Worm (Caenorhabditis elegans) whole organism, L3 larva: ENCODE data around the gene srx-60.

Source experiments
- ZK546.5 ChIP-seq: sonication (generic microtip); optimal IDR thresholded peaks from 2 replicates; lab custom pipeline; 2017; ENCODE audit warnings: missing biosample characterization, missing genetic modification characterization
- aly-2 ChIP-seq: fragments of 150-350 bp; optimal IDR thresholded peaks from 2 replicates; lab custom pipeline; 2014; ENCODE audit warnings: missing biosample characterization, missing genetic modification characterization
- ceh-16 ChIP-seq: sonication (generic microtip); optimal IDR thresholded peaks from 2 replicates; lab custom pipeline; 2017; ENCODE audit warnings: missing biosample characterization, missing genetic modification characterization
- ceh-9 ChIP-seq: sonication (generic microtip); optimal IDR thresholded peaks from 2 replicates; lab custom pipeline; 2018; ENCODE audit warnings: missing biosample characterization, missing genetic modification characterization
- daf-12 ChIP-seq: fragments of 150-350 bp; optimal IDR thresholded peaks from 2 replicates; lab custom pipeline; 2014; ENCODE audit warnings: missing biosample characterization, missing genetic modification reagents, missing genetic modification characterization
- egl-27 ChIP-seq: sonication (generic microtip); optimal IDR thresholded peaks from 4 replicates; lab custom pipeline; 2017; ENCODE audit warnings: missing biosample characterization, missing genetic modification reagents, missing genetic modification characterization
- elt-1 ChIP-seq: fragments of 150-350 bp; optimal IDR thresholded peaks from 2 replicates; lab custom pipeline; 2014; ENCODE audit warnings: missing biosample characterization, missing genetic modification characterization
- elt-2 ChIP-seq: sonication (generic microtip); optimal IDR thresholded peaks from 2 replicates; lab custom pipeline; 2016; ENCODE audit warnings: missing genetic modification reagents, mild to moderate bottlenecking, missing genetic modification characterization, missing compliant biosample characterization
- elt-3 ChIP-seq, 3 experiments: fragments of 150-350 bp in 1 of 3; sonication (generic microtip) in 2 of 3; optimal IDR thresholded peaks; 2 replicates in 2 of 3; 4 replicates in 1 of 3; lab custom pipeline; 2014 to 2017; ENCODE audit warnings: missing biosample characterization in 3 of 3, missing genetic modification characterization in 3 of 3
- eor-1 ChIP-seq, 2 experiments: fragments of 150-350 bp; optimal IDR thresholded peaks; 2 replicates each; lab custom pipeline; 2014 to 2018; ENCODE audit warnings: missing biosample characterization in 2 of 2, missing genetic modification characterization in 2 of 2
- fkh-10 ChIP-seq: sonication (generic microtip); optimal IDR thresholded peaks from 2 replicates; lab custom pipeline; 2017; ENCODE audit warnings: missing biosample characterization, missing genetic modification reagents, missing genetic modification characterization
- fos-1 ChIP-seq: fragments of 150-350 bp; optimal IDR thresholded peaks from 2 replicates; lab custom pipeline; 2014; ENCODE audit warnings: missing biosample characterization, missing genetic modification characterization
- hmg-11 ChIP-seq: sonication (generic microtip); optimal IDR thresholded peaks from 2 replicates; lab custom pipeline; 2016; ENCODE audit warnings: missing genetic modification characterization, missing compliant biosample characterization
- lin-15B ChIP-seq: fragments of 150-350 bp; optimal IDR thresholded peaks from 2 replicates; lab custom pipeline; 2014; ENCODE audit warnings: missing biosample characterization, missing genetic modification characterization
- lin-39 ChIP-seq: fragments of 150-350 bp; optimal IDR thresholded peaks from 2 replicates; lab custom pipeline; 2018; ENCODE audit warnings: missing biosample characterization, missing genetic modification reagents, missing genetic modification characterization
- lsy-12 ChIP-seq: sonication (generic microtip); optimal IDR thresholded peaks from 2 replicates; lab custom pipeline; 2016; ENCODE audit warnings: mild to moderate bottlenecking, missing genetic modification characterization, missing compliant biosample characterization
- mdl-1 ChIP-seq: fragments of 150-350 bp; optimal IDR thresholded peaks from 2 replicates; lab custom pipeline; 2014; ENCODE audit warnings: missing biosample characterization, missing genetic modification characterization
- mml-1 ChIP-seq: fragments of 150-350 bp; sonication (generic microtip); optimal IDR thresholded peaks from 3 replicates; lab custom pipeline; 2014; ENCODE audit warnings: missing biosample characterization, missing genetic modification characterization
- nhr-11 ChIP-seq: fragments of 150-350 bp; optimal IDR thresholded peaks from 2 replicates; lab custom pipeline; 2014; ENCODE audit warnings: missing biosample characterization, missing genetic modification characterization
- nhr-12 ChIP-seq: fragments of 150-350 bp; optimal IDR thresholded peaks from 2 replicates; lab custom pipeline; 2014; ENCODE audit warnings: missing biosample characterization, missing genetic modification characterization
- nhr-23 ChIP-seq: fragments of 150-350 bp; optimal IDR thresholded peaks from 2 replicates; lab custom pipeline; 2014; ENCODE audit warnings: missing biosample characterization, missing genetic modification reagents, missing genetic modification characterization
- nhr-237 ChIP-seq: fragments of 150-350 bp; optimal IDR thresholded peaks from 2 replicates; lab custom pipeline; 2014; ENCODE audit warnings: missing biosample characterization, missing genetic modification characterization
- nhr-28 ChIP-seq: fragments of 150-350 bp; optimal IDR thresholded peaks from 2 replicates; lab custom pipeline; 2014; ENCODE audit warnings: missing biosample characterization, missing genetic modification characterization
- nhr-76 ChIP-seq: fragments of 150-350 bp; sonication (generic microtip); optimal IDR thresholded peaks from 5 replicates; lab custom pipeline; 2014; ENCODE audit warnings: missing biosample characterization, missing genetic modification characterization
- nhr-77 ChIP-seq: fragments of 150-350 bp; optimal IDR thresholded peaks from 2 replicates; lab custom pipeline; 2014; ENCODE audit warnings: missing biosample characterization, missing genetic modification characterization
- pqm-1 ChIP-seq: fragments of 150-350 bp; optimal IDR thresholded peaks from 2 replicates; lab custom pipeline; 2017; ENCODE audit warnings: missing biosample characterization, missing genetic modification characterization, inconsistent platforms
- sea-2 ChIP-seq: fragments of 150-350 bp; sonication (generic microtip); optimal IDR thresholded peaks from 4 replicates; lab custom pipeline; 2014; ENCODE audit warnings: missing biosample characterization, missing genetic modification reagents, missing genetic modification characterization
- skn-1 ChIP-seq: fragments of 150-350 bp; optimal IDR thresholded peaks from 2 replicates; lab custom pipeline; 2014; ENCODE audit warnings: missing biosample characterization, missing genetic modification characterization
- snpc-4 ChIP-seq: fragments of 150-350 bp; optimal IDR thresholded peaks from 2 replicates; lab custom pipeline; 2014; ENCODE audit warnings: missing biosample characterization, missing genetic modification characterization
- unc-39 ChIP-seq: sonication (generic microtip); optimal IDR thresholded peaks from 4 replicates; lab custom pipeline; 2017; ENCODE audit warnings: missing biosample characterization, missing genetic modification characterization
- unc-62 ChIP-seq: fragments of 150-350 bp; sonication (generic microtip); optimal IDR thresholded peaks from 4 replicates; lab custom pipeline; 2014; ENCODE audit warnings: missing biosample characterization, missing genetic modification reagents, missing genetic modification characterization
- zag-1 ChIP-seq: fragments of 150-350 bp; optimal IDR thresholded peaks from 2 replicates; lab custom pipeline; 2014; ENCODE audit warnings: missing biosample characterization, missing genetic modification characterization
- ztf-11 ChIP-seq: fragments of 150-350 bp; optimal IDR thresholded peaks from 2 replicates; lab custom pipeline; 2014; ENCODE audit warnings: missing biosample characterization, missing genetic modification characterization

Gene srx-60

DNA sequence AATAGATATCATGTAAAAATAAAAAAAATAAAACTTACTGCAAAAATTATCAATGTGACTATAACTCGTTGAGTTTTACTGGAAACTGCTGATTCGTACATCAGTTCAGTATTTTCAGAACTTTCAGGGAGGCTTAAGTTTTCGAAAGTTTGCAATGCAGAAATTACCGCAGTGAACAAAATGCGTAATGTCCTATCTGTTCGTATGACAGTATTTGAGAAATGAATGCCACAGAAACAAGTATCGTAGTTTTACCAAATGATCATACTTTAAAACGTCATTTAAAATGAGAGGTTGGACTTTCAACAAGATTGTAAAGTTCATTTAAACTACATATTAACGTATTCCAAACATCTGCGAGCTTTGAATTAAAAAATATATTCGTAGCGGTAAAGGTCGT is 44.0 kb upstream of the srx-60 start, which contains the start of gene C03G6.21:
Gene C03G6.21 (minus strand): TSS at position 101 of the 400 bp plus-strand sequence.
- TF ChIP-seq lin-15B (tag; lab: Kevin White, UChicago) (no peak), ZK546.5 (tag; lab: Kevin White, UChicago) (no peak)

DNA sequence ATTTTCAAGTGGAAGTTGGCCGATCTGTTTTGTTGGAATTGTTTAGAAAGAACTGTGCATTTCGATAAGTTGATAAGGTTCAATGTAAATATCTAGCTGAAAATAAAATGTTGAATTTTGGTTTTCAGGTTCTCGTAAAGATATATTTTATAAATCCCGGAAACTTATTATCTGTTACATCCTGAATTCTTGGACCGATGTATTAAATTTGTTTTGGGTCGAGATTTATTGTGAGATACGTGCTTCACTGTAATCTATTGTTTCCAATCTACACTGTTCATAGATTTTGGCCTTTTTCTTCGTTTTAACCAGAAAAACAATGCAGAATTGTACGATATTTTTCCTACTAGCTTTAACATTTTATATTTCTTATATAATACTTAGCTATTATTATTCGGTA is 43.6 kb upstream of the srx-60 start, which contains the start of gene C03G6.6:
Gene C03G6.6 (plus strand): TSS at position 301 of the 400 bp plus-strand sequence.
- no peak for TF ChIP-seq zag-1 (tag; lab: Kevin White, UChicago)
- no peak for TF ChIP-seq fkh-10 (GFP tag; lab: Kevin White, UChicago)
- TF ChIP-seq mdl-1 (tag; lab: Kevin White, UChicago): no peak
- no peak for TF ChIP-seq elt-1 (tag; lab: Kevin White, UChicago)
- TF ChIP-seq daf-12 (tag; lab: Kevin White, UChicago): no peak
- no peak for TF ChIP-seq nhr-11 (tag; lab: Kevin White, UChicago)
- TF ChIP-seq fos-1 (tag; lab: Kevin White, UChicago): no peak
- no peak for TF ChIP-seq hmg-11
- no peak for TF ChIP-seq egl-27
- TF ChIP-seq lsy-12 (tag; lab: Kevin White, UChicago): no peak
- TF ChIP-seq nhr-12 (tag; lab: Kevin White, UChicago): no peak
- TF ChIP-seq nhr-77 (tag; lab: Kevin White, UChicago): no peak
- TF ChIP-seq skn-1 (tag; lab: Kevin White, UChicago): no peak

DNA sequence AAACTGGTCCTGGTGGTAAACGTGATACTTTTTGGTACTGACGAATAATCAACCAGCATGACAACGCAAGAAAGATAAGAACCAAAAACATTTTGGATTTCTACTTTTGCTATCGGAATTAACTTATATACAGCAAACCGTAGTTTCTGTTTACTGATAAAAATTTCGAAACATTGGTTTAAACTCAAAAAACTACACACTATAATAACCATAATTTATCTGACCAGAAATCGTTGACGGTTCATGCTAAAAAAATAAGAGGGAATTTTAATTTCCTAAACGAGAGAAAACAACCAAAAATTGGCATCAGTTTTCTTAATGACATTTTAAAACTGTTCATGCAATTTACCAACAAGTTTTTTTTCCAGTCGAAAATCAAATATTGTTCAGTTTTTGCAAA is 39.0 kb upstream of the srx-60 start, which contains the start of gene cyp-35A1:
Gene cyp-35A1 (minus strand): TSS at position 101 of the 400 bp plus-strand sequence.
- TF ChIP-seq daf-12 (tag; lab: Kevin White, UChicago) (no peak), elt-3 (tag; optimal IDR thresholded peaks at IDR 0.05; lab: Kevin White, UChicago) (no peak), lin-39 (tag; lab: Kevin White, UChicago) (no peak), snpc-4 (tag; lab: Kevin White, UChicago) (no peak), egl-27 (no peak), ZK546.5 (tag; lab: Kevin White, UChicago) (no peak), ceh-9 (no peak), unc-39 (tag; lab: Kevin White, UChicago) (no peak), nhr-28 (no peak), lin-15B (tag; lab: Kevin White, UChicago) (no peak), fkh-10 (GFP tag; lab: Kevin White, UChicago) (no peak), nhr-23 (tag; lab: Kevin White, UChicago) (no peak), sea-2 (GFP tag; lab: Kevin White, UChicago) (no peak), skn-1 (tag; lab: Kevin White, UChicago) (no peak), nhr-76 (tag; lab: Kevin White, UChicago) (no peak), pqm-1 (tag; lab: Kevin White, UChicago) (no peak), ztf-11 (no peak), mdl-1 (tag; lab: Kevin White, UChicago) (no peak)

DNA sequence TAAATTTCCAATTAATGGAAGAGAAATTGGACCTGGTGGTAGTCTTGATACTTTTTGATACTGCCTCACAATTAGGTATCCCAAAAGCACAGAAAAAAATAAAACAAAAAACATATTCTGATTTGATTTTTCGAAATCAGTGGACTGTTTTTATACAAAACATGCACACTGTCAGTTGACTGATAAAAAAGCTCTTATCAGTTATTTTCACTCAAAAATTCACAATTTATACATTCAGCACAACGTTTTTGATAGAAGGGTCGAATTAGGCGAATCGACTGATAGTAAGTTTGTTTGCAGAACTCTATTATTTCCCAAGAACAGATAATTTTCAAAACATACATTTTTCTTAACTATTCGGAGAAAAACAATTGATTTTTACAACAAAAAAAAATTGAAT is 36.6 kb upstream of the srx-60 start, which contains the start of gene cyp-35A2:
Gene cyp-35A2 (minus strand): TSS at position 124 of the 400 bp plus-strand sequence.
- peak; percentile 79 for TF ChIP-seq pqm-1 (tag; lab: Kevin White, UChicago)
- no peak for TF ChIP-seq snpc-4 (tag; lab: Kevin White, UChicago)
- peak; percentile 86 for TF ChIP-seq elt-2 (tag; lab: Kevin White, UChicago)
- no peak for TF ChIP-seq ceh-16 (tag; lab: Kevin White, UChicago)

ce11 chrV:7364951-7365350 is 35.7 kb upstream of the srx-60 start, which contains the start of gene exc-13:
Gene exc-13 (plus strand): TSS chrV:7365251.
- TF ChIP-seq elt-1 (tag; lab: Kevin White, UChicago): no peak
- peak; percentile 2 for TF ChIP-seq lin-39 (tag; lab: Kevin White, UChicago)

- TF ChIP-seq elt-1 (tag; lab: Kevin White, UChicago) (no peak), unc-62 (GFP tag; lab: Kevin White, UChicago) (no peak), mdl-1 (tag; lab: Kevin White, UChicago) (no peak), nhr-237 (tag; lab: Kevin White, UChicago) (no peak), aly-2 (tag; lab: Kevin White, UChicago) (no peak), mml-1 (tag; lab: Kevin White, UChicago) (no peak), nhr-76 (tag; lab: Kevin White, UChicago) (no peak), pqm-1 (tag; lab: Kevin White, UChicago) (no peak), nhr-23 (tag; lab: Kevin White, UChicago) (no peak), lsy-12 (tag; lab: Kevin White, UChicago) (no peak), eor-1 (tag; optimal IDR thresholded peaks at IDR 0.05; lab: Kevin White, UChicago) (no peak), ztf-11 (no peak)
Measured at ce11 chrV:7369578-7369977, 31.1 kb upstream of the srx-60 start, which contains the start of gene srj-14. Gene srj-14 (plus strand): TSS chrV:7369708.
